Worm (Caenorhabditis elegans) whole organism, L4 larva: Measurements from ENCODE around the gene nck-1.
"Not testable (repeated sequence)": the region's sequence is repeated elsewhere in the genome, so short reads cannot be mapped to it uniquely, and the experiment has no call there.

Source experiments
- F10B5.3 ChIP-seq: sonication (generic microtip); optimal IDR thresholded peaks from 2 replicates; lab custom pipeline; 2016; ENCODE audit warnings: mild to moderate bottlenecking, missing genetic modification characterization, missing compliant biosample characterization
- F26F4.8 ChIP-seq: fragments of 200-800 bp; sonication (Bioruptor generic); conservative IDR thresholded peaks from 2 replicates; pipeline ENCODE4 v1.3.6; 2022; ENCODE audit warnings: missing genetic modification characterization, missing compliant biosample characterization
- F49E8.2 ChIP-seq: sonication (generic microtip); optimal IDR thresholded peaks from 2 replicates; lab custom pipeline; 2016; ENCODE audit warnings: missing compliant biosample characterization, mild to moderate bottlenecking, missing genetic modification characterization, borderline replicate concordance
- R02D3.7 ChIP-seq: fragments of 150-350 bp; sonication (generic microtip); optimal IDR thresholded peaks from 3 replicates; lab custom pipeline; 2014; ENCODE audit warnings: missing biosample characterization, missing genetic modification characterization
- T20F7.1 ChIP-seq: fragments of 200-800 bp; sonication (Bioruptor generic); optimal IDR thresholded peaks from 2 replicates; lab custom pipeline; 2018; ENCODE audit warnings: mild to moderate bottlenecking, missing genetic modification characterization, missing compliant biosample characterization
- ZK546.5 ChIP-seq, 2 experiments: sonication (generic microtip); optimal IDR thresholded peaks; 2 replicates each; lab custom pipeline; 2017; ENCODE audit warnings: missing biosample characterization in 2 of 2, missing genetic modification characterization in 2 of 2
- cey-2 ChIP-seq: sonication (generic microtip); optimal IDR thresholded peaks from 3 replicates; lab custom pipeline; 2017; ENCODE audit warnings: missing genetic modification characterization, mild to moderate bottlenecking, missing compliant biosample characterization, antibody characterized with exemption, borderline replicate concordance; ENCODE audit not compliant: insufficient read depth
- ctbp-1 ChIP-seq: fragments of 200-800 bp; sonication (Bioruptor generic); IDR thresholded peaks from 2 replicates; pipeline ENCODE4 v1.3.6; 2022; ENCODE audit warnings: missing genetic modification reagents, missing genetic modification characterization, missing compliant biosample characterization
- dmd-8 ChIP-seq: fragments of 200-800 bp; sonication (Bioruptor generic); IDR thresholded peaks from 2 replicates; pipeline ENCODE4 v1.3.6; 2022; ENCODE audit warnings: missing genetic modification characterization, missing compliant biosample characterization
- egl-27 ChIP-seq: sonication (generic microtip); optimal IDR thresholded peaks from 3 replicates; lab custom pipeline; 2017; ENCODE audit warnings: missing biosample characterization, missing genetic modification reagents, missing genetic modification characterization
- egl-43 ChIP-seq: fragments of 200-800 bp; sonication (Bioruptor generic); IDR thresholded peaks from 2 replicates; pipeline ENCODE4 v1.3.6; 2022; ENCODE audit warnings: missing genetic modification reagents, missing genetic modification characterization, missing compliant biosample characterization
- gei-8 ChIP-seq: fragments of 200-800 bp; sonication (Bioruptor generic); optimal IDR thresholded peaks from 2 replicates; lab custom pipeline; 2018; ENCODE audit warnings: mild to moderate bottlenecking, missing genetic modification characterization, missing compliant biosample characterization
- hlh-11 ChIP-seq: fragments of 200-800 bp; sonication (Bioruptor generic); optimal IDR thresholded peaks from 2 replicates; lab custom pipeline; 2018; ENCODE audit warnings: mild to moderate bottlenecking, missing genetic modification characterization, missing compliant biosample characterization
- lim-7 ChIP-seq: fragments of 200-800 bp; sonication (Bioruptor generic); IDR thresholded peaks from 2 replicates; pipeline ENCODE4 v1.3.6; 2022; ENCODE audit warnings: missing genetic modification characterization, missing compliant biosample characterization
- lin-1 ChIP-seq: fragments of 200-800 bp; sonication (Bioruptor generic); IDR thresholded peaks from 2 replicates; pipeline ENCODE4 v1.3.6; 2022; ENCODE audit warnings: missing genetic modification reagents, missing genetic modification characterization, missing compliant biosample characterization
- lin-29 ChIP-seq: fragments of 200-800 bp; sonication (Bioruptor generic); IDR thresholded peaks from 2 replicates; pipeline ENCODE4 v1.3.6; 2022; ENCODE audit warnings: missing genetic modification reagents, missing genetic modification characterization, missing compliant biosample characterization
- lin-39 ChIP-seq: fragments of 150-350 bp; optimal IDR thresholded peaks from 2 replicates; lab custom pipeline; 2014; ENCODE audit warnings: missing biosample characterization, missing genetic modification reagents, missing genetic modification characterization
- mep-1 ChIP-seq: fragments of 150-350 bp; sonication (generic microtip); optimal IDR thresholded peaks from 3 replicates; lab custom pipeline; 2014; ENCODE audit warnings: missing biosample characterization, missing genetic modification characterization
- mxl-2 ChIP-seq: fragments of 200-800 bp; sonication (Bioruptor generic); conservative IDR thresholded peaks from 2 replicates; pipeline ENCODE4 v1.3.6; 2022; ENCODE audit warnings: missing genetic modification reagents, missing genetic modification characterization, missing compliant biosample characterization
- nhr-76 ChIP-seq: fragments of 150-350 bp; optimal IDR thresholded peaks from 2 replicates; lab custom pipeline; 2014; ENCODE audit warnings: missing biosample characterization, missing genetic modification characterization
- php-3 ChIP-seq: fragments of 200-800 bp; sonication (Bioruptor generic); IDR thresholded peaks from 2 replicates; pipeline ENCODE4 v1.3.6; 2022; ENCODE audit warnings: missing genetic modification reagents, missing genetic modification characterization, missing compliant biosample characterization
- sdz-12 ChIP-seq: fragments of 200-800 bp; sonication (Bioruptor generic); optimal IDR thresholded peaks from 2 replicates; lab custom pipeline; 2018; ENCODE audit warnings: mild to moderate bottlenecking, missing genetic modification characterization, missing compliant biosample characterization
- set-16 ChIP-seq: fragments of 200-800 bp; sonication (Bioruptor generic); IDR thresholded peaks from 2 replicates; pipeline ENCODE4 v1.3.6; 2022; ENCODE audit warnings: missing genetic modification reagents, missing genetic modification characterization, missing compliant biosample characterization
- snpc-1.2 ChIP-seq: fragments of 200-800 bp; sonication (Bioruptor generic); IDR thresholded peaks from 2 replicates; pipeline ENCODE4 v1.3.6; 2022; ENCODE audit warnings: missing genetic modification reagents, missing genetic modification characterization, missing compliant biosample characterization
- snpc-4 ChIP-seq: fragments of 150-350 bp; optimal IDR thresholded peaks from 2 replicates; lab custom pipeline; 2014; ENCODE audit warnings: missing biosample characterization, missing genetic modification characterization
- spr-3 ChIP-seq: fragments of 200-800 bp; sonication (Bioruptor generic); optimal IDR thresholded peaks from 2 replicates; lab custom pipeline; 2018; ENCODE audit warnings: mild to moderate bottlenecking, missing genetic modification characterization, missing compliant biosample characterization
- tag-97 ChIP-seq: fragments of 200-800 bp; sonication (Bioruptor generic); IDR thresholded peaks from 2 replicates; pipeline ENCODE4 v1.3.6; 2022; ENCODE audit warnings: missing genetic modification characterization, missing compliant biosample characterization
- tra-1 ChIP-seq: fragments of 200-800 bp; sonication (Bioruptor generic); IDR thresholded peaks from 2 replicates; pipeline ENCODE4 v1.3.6; 2022; ENCODE audit warnings: missing genetic modification reagents, missing genetic modification characterization, missing compliant biosample characterization
- unc-130 ChIP-seq: sonication (generic microtip); optimal IDR thresholded peaks from 2 replicates; lab custom pipeline; 2016; ENCODE audit warnings: missing genetic modification reagents, missing genetic modification characterization, missing compliant biosample characterization
- unc-62 ChIP-seq, 3 experiments: fragments of 150-350 bp in 1 of 3; sonication (generic microtip); optimal IDR thresholded peaks in 2 of 3; peaks in 1 of 3; 1 replicate in 1 of 3; 2 replicates in 2 of 3; lab custom pipeline; 2014 to 2017; ENCODE audit warnings: missing biosample characterization in 3 of 3, missing genetic modification characterization in 3 of 3, missing genetic modification reagents in 3 of 3, missing genotype in 1 of 3
- vab-7 ChIP-seq: fragments of 200-800 bp; sonication (Bioruptor generic); IDR thresholded peaks from 2 replicates; pipeline ENCODE4 v1.3.6; 2022; ENCODE audit warnings: missing genetic modification reagents, missing genetic modification characterization, missing compliant biosample characterization
- zip-2 ChIP-seq: fragments of 150-350 bp; optimal IDR thresholded peaks from 2 replicates; lab custom pipeline; 2014; ENCODE audit warnings: missing biosample characterization, missing genetic modification characterization
- ztf-11 ChIP-seq: fragments of 150-350 bp; optimal IDR thresholded peaks from 2 replicates; lab custom pipeline; 2014; ENCODE audit warnings: missing biosample characterization, missing genetic modification characterization

The nck-1 gene

ce11 chrX:4153343-4153742 is at the start of gene nck-1:
Gene nck-1, minus strand, starts transcription at chrX:4153443.
- TF ChIP-seq ctbp-1 (GFP tag; lab: Robert Waterston, UW) = no peak
- no peak for TF ChIP-seq spr-3 (GFP tag; lab: Kevin White, UChicago)
- TF ChIP-seq set-16 (GFP tag; lab: Robert Waterston, UW) = no peak
- TF ChIP-seq nhr-76 (tag; lab: Kevin White, UChicago) = no peak
- TF ChIP-seq unc-62 (GFP tag; optimal IDR thresholded peaks at IDR 0.05 in 1 of 2; lab: Kevin White, UChicago) = peak in 1 of 2 experiments; percentile 20
- TF ChIP-seq unc-62 (tag; optimal IDR thresholded peaks at IDR 0.05; lab: Kevin White, UChicago) = no peak
- TF ChIP-seq mep-1 (tag; lab: Kevin White, UChicago) = no peak
- no peak for TF ChIP-seq F49E8.2
- no peak for TF ChIP-seq lim-7 (GFP tag; lab: Robert Waterston, UW)

ce11 chrX:4202881-4203280 is 49.6 kb upstream of the nck-1 start:
- TF ChIP-seq snpc-1.2 (GFP tag; lab: Robert Waterston, UW) = 0 out of 2 replicates have a peak, but pooled peaks have one; percentile 32
- 0 out of 2 replicates have a peak, but pooled peaks have one; percentile 25 for TF ChIP-seq F26F4.8
- TF ChIP-seq lim-7 (GFP tag; lab: Robert Waterston, UW) = 0 out of 2 replicates have a peak, but pooled peaks have one; percentile 23
- 0 out of 2 replicates have a peak, but pooled peaks have one; percentile 22 for TF ChIP-seq egl-43
- peak; percentile 57; the same call in 1 of the 2 replicates for TF ChIP-seq vab-7 (GFP tag; lab: Robert Waterston, UW)
- 0 out of 2 replicates have a peak, but pooled peaks have one; percentile 27 for TF ChIP-seq tra-1 (GFP tag; lab: Robert Waterston, UW)
- 0 out of 2 replicates have a peak, but pooled peaks have one; percentile 57 for TF ChIP-seq dmd-8 (GFP tag; lab: Robert Waterston, UW)

DNA sequence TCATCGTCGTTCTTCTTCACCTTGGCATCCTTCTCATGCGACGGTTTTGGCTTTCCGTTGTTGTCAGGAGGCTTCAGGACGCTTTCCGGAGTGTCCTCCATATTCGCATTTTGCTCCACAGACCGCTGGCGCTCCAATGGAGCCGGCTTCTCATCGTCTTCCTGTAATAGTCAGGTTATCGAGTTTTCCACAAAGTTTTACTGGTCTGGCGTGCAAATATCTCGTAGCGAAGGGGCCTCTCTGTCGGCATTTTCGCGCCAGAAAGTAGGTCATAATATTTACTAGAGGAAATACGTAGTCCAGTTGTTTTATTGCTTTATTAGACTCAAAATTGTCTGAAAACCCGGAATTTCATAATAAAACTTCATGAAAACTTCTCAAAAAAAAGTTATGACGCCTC is 48.9 kb upstream of the nck-1 start, which contains the start of gene F20B6.6:
F20B6.6 (minus strand) TSS at position 101 of the 400 bp plus-strand sequence.
- not testable (repeated sequence) for TF ChIP-seq T20F7.1 (GFP tag; lab: Kevin White, UChicago); lin-1 (GFP tag; lab: Robert Waterston, UW); lin-39 (tag; lab: Kevin White, UChicago)

DNA sequence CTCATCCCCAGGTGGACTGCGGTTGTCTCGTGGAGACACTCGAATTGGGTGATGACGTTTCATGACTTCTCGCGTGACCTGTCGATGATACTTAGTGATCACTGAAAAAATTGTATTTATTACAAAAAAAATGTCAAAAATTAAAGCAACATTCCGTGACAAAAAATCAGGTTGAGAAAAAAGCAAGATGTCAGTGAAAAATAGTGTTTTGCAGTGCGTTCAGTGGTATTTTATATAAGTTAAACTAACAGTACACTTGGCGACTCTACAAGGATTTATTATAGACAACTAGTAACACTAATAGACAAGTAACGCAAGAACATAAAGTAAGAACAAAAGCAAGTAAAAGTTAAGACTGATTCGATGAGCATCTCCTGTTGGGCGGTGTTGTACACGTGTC is 46.6 kb upstream of the nck-1 start, which contains the start of gene F20B6.5:
F20B6.5 (minus strand) TSS at position 101 of the 400 bp plus-strand sequence.
- not testable (repeated sequence) for TF ChIP-seq F10B5.3 (tag; lab: Kevin White, UChicago); unc-130 (GFP tag; lab: Kevin White, UChicago); tag-97
- TF ChIP-seq, all 104 proteins: peak for 0; not testable (repeated sequence) for 104

DNA sequence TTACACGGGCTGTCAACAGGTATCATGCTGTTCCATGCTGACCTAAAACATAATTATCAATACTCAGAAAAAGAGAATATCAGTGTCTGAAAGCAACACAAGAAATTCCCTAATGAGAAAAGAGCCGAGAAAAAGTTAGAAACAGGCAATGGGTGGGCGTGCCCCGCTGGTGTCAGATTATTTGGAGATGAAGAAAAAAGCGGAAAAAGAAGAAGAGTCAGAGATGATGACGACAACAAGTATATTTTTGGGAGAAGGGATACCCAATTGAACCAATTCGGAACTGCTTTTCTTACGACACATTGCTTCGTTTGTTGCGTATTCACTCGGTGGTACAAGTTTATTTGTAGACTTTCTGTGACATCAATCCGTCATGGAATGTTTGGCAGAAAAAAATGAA is 43.2 kb upstream of the nck-1 start, which contains the start of gene F20B6.4:
F20B6.4 (minus strand) TSS at position 101 of the 400 bp plus-strand sequence.
- TF ChIP-seq cey-2 (no peak), spr-3 (GFP tag; lab: Kevin White, UChicago) (no peak), ZK546.5 (tag; optimal IDR thresholded peaks at IDR 0.05; lab: Kevin White, UChicago) (no peak), sdz-12 (GFP tag; lab: Kevin White, UChicago) (no peak), tag-97 (no peak), lin-29 (GFP tag; lab: Robert Waterston, UW) (no peak), egl-27 (tag; lab: Kevin White, UChicago) (no peak), zip-2 (tag; lab: Kevin White, UChicago) (no peak), ztf-11 (tag; lab: Kevin White, UChicago) (no peak), mxl-2 (GFP tag; lab: Robert Waterston, UW) (no peak), gei-8 (GFP tag; lab: Kevin White, UChicago) (no peak), R02D3.7 (tag; lab: Kevin White, UChicago) (no peak), snpc-4 (tag; lab: Kevin White, UChicago) (no peak), hlh-11 (no peak), php-3 (no peak), dmd-8 (GFP tag; lab: Robert Waterston, UW) (no peak)
